Fruit fly (Drosophila melanogaster) whole organism, wandering third instar larva: ENCODE results near the gene ppk11.
A peak's percentile ranks its signal among the peaks of the same experiment; 100 is the strongest.

Experiments
- Dfd ChIP-seq: fragments of >200 bp; optimal IDR thresholded peaks from 2 replicates; lab custom pipeline; 2017; ENCODE audit warnings: missing biosample characterization, missing genetic modification characterization
- Myc ChIP-seq: fragments of >200 bp; optimal IDR thresholded peaks from 2 replicates; lab custom pipeline; 2017
- N ChIP-seq: fragments of >200 bp; optimal IDR thresholded peaks from 2 replicates; lab custom pipeline; 2018; ENCODE audit warnings: missing biosample characterization, missing external identifiers, missing genetic modification characterization
- dl ChIP-seq, 2 experiments: fragments of 175-275, 200-275 bp in 1 of 2; fragments of 200-275 bp in 1 of 2; sonication (Bioruptor generic); optimal IDR thresholded peaks; lab custom pipeline; 2018; ENCODE audit warnings: mild to moderate bottlenecking in 2 of 2, missing biosample characterization in 2 of 2, missing genetic modification characterization in 2 of 2, moderate library complexity in 2 of 2; ENCODE audit not compliant: partially characterized antibody in 2 of 2, insufficient read depth in 1 of 2
- h ChIP-seq: fragments of 200-800 bp; sonication (Bioruptor generic); optimal IDR thresholded peaks from 3 replicates; lab custom pipeline; 2016; ENCODE audit warnings: missing biosample characterization, mild to moderate bottlenecking, missing genetic modification characterization
- sage ChIP-seq: fragments of 200-800 bp; sonication (Bioruptor generic); optimal IDR thresholded peaks from 2 replicates; lab custom pipeline; 2016; ENCODE audit warnings: missing biosample characterization, mild to moderate bottlenecking, missing genetic modification characterization
- sv ChIP-seq: fragments of 200-800 bp; sonication (Bioruptor generic); optimal IDR thresholded peaks from 3 replicates; lab custom pipeline; 2016; ENCODE audit warnings: missing biosample characterization, missing genetic modification characterization

DNA sequence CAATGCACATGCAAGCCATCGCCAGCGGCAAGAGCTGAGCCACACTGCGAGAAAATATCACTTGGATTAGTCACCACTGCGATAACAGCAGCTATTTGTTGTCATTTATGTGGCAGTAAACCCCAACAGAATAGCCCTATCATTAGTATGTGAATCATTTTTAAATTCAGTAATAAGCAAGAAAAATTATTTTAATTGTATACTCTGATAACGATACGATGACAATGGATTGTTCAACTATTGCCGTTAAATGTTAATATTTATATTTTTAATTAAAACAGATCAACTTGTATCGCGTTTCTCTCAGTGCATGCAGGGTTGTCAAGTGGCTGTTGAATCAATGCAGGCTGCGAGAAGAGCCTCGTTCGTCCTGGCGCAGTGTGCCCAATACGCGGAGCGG is 37.0 kb downstream of the ppk11 start:
- TF ChIP-seq Myc (lab: Kevin White, UChicago): no peak
- no peak for TF ChIP-seq sv (GFP tag; lab: Kevin White, UChicago)
- no peak for TF ChIP-seq sage (GFP tag; lab: Kevin White, UChicago)
- no peak for TF ChIP-seq N (GFP tag; lab: Kevin White, UChicago)
- peak; percentile 14 for TF ChIP-seq h (GFP tag; lab: Kevin White, UChicago)
- no peak for TF ChIP-seq dl (GFP tag; optimal IDR thresholded peaks at IDR 0.05; lab: Kevin White, UChicago; ENCODE audit: insufficient read depth in 1 of 2, partially characterized antibody in 2 of 2)
- TF ChIP-seq Dfd (GFP tag; lab: Kevin White, UChicago): no peak
